Worm (Caenorhabditis elegans) whole organism, young adult: ENCODE measurements around the gene gtap-2.

Experiments used
- B0261.1 ChIP-seq: sonication (generic microtip); optimal IDR thresholded peaks from 2 replicates; lab custom pipeline; 2016; ENCODE audit warnings: mild to moderate bottlenecking, missing genetic modification characterization, moderate library complexity, missing compliant biosample characterization
- C06A6.2 ChIP-seq: fragments of 200-800 bp; sonication (Bioruptor generic); conservative IDR thresholded peaks from 2 replicates; pipeline ENCODE4 v1.3.6; 2022; ENCODE audit warnings: missing genetic modification characterization, missing compliant biosample characterization
- C17E4.6 ChIP-seq: fragments of 200-800 bp; sonication (Bioruptor generic); IDR thresholded peaks from 2 replicates; pipeline ENCODE4 v1.3.6; 2022; ENCODE audit warnings: missing genetic modification reagents, missing genetic modification characterization, missing compliant biosample characterization
- D2030.7 ChIP-seq: fragments of 200-800 bp; sonication (Bioruptor generic); IDR thresholded peaks from 2 replicates; pipeline ENCODE4 v1.3.6; 2022; ENCODE audit warnings: missing genetic modification reagents, missing genetic modification characterization, missing compliant biosample characterization
- F33H1.4 ChIP-seq: fragments of 200-800 bp; sonication (Bioruptor generic); IDR thresholded peaks from 2 replicates; pipeline ENCODE4 v1.3.6; 2022; ENCODE audit warnings: missing genetic modification reagents, missing genetic modification characterization, missing compliant biosample characterization
- F55B11.4 ChIP-seq: sonication (generic microtip); optimal IDR thresholded peaks from 2 replicates; lab custom pipeline; 2016; ENCODE audit warnings: missing compliant biosample characterization, missing genetic modification characterization, borderline replicate concordance; ENCODE audit not compliant: insufficient read depth
- F57A8.1 ChIP-seq: fragments of 200-800 bp; sonication (Bioruptor generic); optimal IDR thresholded peaks from 2 replicates; lab custom pipeline; 2018; ENCODE audit warnings: mild to moderate bottlenecking, missing genetic modification characterization, moderate library complexity, missing compliant biosample characterization
- K11D2.4 ChIP-seq: fragments of 200-800 bp; sonication (Bioruptor generic); IDR thresholded peaks from 2 replicates; pipeline ENCODE4 v1.3.6; 2022; ENCODE audit warnings: missing genetic modification reagents, missing genetic modification characterization, missing compliant biosample characterization
- T26A5.8 ChIP-seq: sonication (generic microtip); optimal IDR thresholded peaks from 2 replicates; lab custom pipeline; 2016; ENCODE audit warnings: missing genetic modification characterization, missing compliant biosample characterization
- Y79H2A.3 ChIP-seq: fragments of 200-800 bp; sonication (Bioruptor generic); conservative IDR thresholded peaks from 2 replicates; pipeline ENCODE4 v1.3.6; 2022; ENCODE audit warnings: missing genetic modification reagents, missing genetic modification characterization, missing compliant biosample characterization
- Y95B8A.8 ChIP-seq: fragments of 200-800 bp; sonication (Bioruptor generic); IDR thresholded peaks from 2 replicates; pipeline ENCODE4 v1.3.6; 2022; ENCODE audit warnings: missing genetic modification reagents, missing genetic modification characterization, missing compliant biosample characterization
- ZK185.1 ChIP-seq: sonication (generic microtip); optimal IDR thresholded peaks from 2 replicates; lab custom pipeline; 2016; ENCODE audit warnings: mild to moderate bottlenecking, missing genetic modification characterization, missing compliant biosample characterization; ENCODE audit not compliant: poor library complexity, severe bottlenecking
- attf-3 ChIP-seq: fragments of 200-800 bp; sonication (Bioruptor generic); conservative IDR thresholded peaks from 2 replicates; pipeline ENCODE4 v1.3.6; 2022; ENCODE audit warnings: missing genetic modification reagents, missing genetic modification characterization, missing compliant biosample characterization
- ceh-100 ChIP-seq: fragments of 200-800 bp; sonication (Bioruptor generic); IDR thresholded peaks from 2 replicates; pipeline ENCODE4 v1.3.6; 2022; ENCODE audit warnings: missing genetic modification reagents, missing genetic modification characterization, missing compliant biosample characterization
- ceh-27 ChIP-seq: fragments of 200-800 bp; sonication (Bioruptor generic); optimal IDR thresholded peaks from 2 replicates; lab custom pipeline; 2018; ENCODE audit warnings: mild to moderate bottlenecking, missing genetic modification characterization, moderate library complexity, missing compliant biosample characterization
- ceh-91 ChIP-seq: fragments of 200-800 bp; sonication (Bioruptor generic); IDR thresholded peaks from 2 replicates; pipeline ENCODE4 v1.3.6; 2022; ENCODE audit warnings: missing genetic modification reagents, missing genetic modification characterization, missing compliant biosample characterization
- dox-1 ChIP-seq: fragments of 200-800 bp; sonication (Bioruptor generic); IDR thresholded peaks from 2 replicates; pipeline ENCODE4 v1.3.6; 2022; ENCODE audit warnings: missing genetic modification reagents, missing genetic modification characterization, missing compliant biosample characterization
- dpff-1 ChIP-seq: sonication (generic microtip); optimal IDR thresholded peaks from 2 replicates; lab custom pipeline; 2017; ENCODE audit warnings: mild to moderate bottlenecking, missing genetic modification characterization, missing compliant biosample characterization
- dpl-1 ChIP-seq: fragments of 150-350 bp; optimal IDR thresholded peaks from 2 replicates; lab custom pipeline; 2014; ENCODE audit warnings: missing biosample characterization, missing genetic modification reagents, missing genetic modification characterization
- efl-1 ChIP-seq: fragments of 150-350 bp; optimal IDR thresholded peaks from 2 replicates; lab custom pipeline; 2014; ENCODE audit warnings: missing biosample characterization, missing genetic modification reagents, missing genetic modification characterization
- ekl-4 ChIP-seq: fragments of 200-800 bp; sonication (Bioruptor generic); IDR thresholded peaks from 2 replicates; pipeline ENCODE4 v1.3.6; 2022; ENCODE audit warnings: missing genetic modification reagents, missing genetic modification characterization, missing compliant biosample characterization
- hmg-1.2 ChIP-seq: fragments of 200-800 bp; sonication (Bioruptor generic); IDR thresholded peaks from 2 replicates; pipeline ENCODE4 v1.3.6; 2022; ENCODE audit warnings: missing genetic modification reagents, missing genetic modification characterization, missing compliant biosample characterization
- hsf-1 ChIP-seq: fragments of 200-800 bp; sonication (Bioruptor generic); IDR thresholded peaks from 2 replicates; pipeline ENCODE4 v1.3.6; 2022; ENCODE audit warnings: missing genetic modification reagents, missing genetic modification characterization, missing compliant biosample characterization
- let-607 ChIP-seq, 2 experiments: fragments of 200-800 bp in 1 of 2; sonication (Bioruptor generic) in 1 of 2; sonication (generic microtip) in 1 of 2; optimal IDR thresholded peaks; 2 replicates each; lab custom pipeline; 2016 to 2018; ENCODE audit warnings: mild to moderate bottlenecking in 2 of 2, missing compliant biosample characterization in 2 of 2, missing genetic modification characterization in 2 of 2, moderate library complexity in 2 of 2, missing genotype in 1 of 2
- lin-35 ChIP-seq, 3 experiments: fragments of 150-350 bp in 2 of 3; sonication (generic microtip) in 1 of 3; optimal IDR thresholded peaks; 2 replicates each; lab custom pipeline; 2014 to 2018; ENCODE audit warnings: missing biosample characterization in 3 of 3, missing genetic modification characterization in 3 of 3, missing genetic modification reagents in 3 of 3
- lin-54 ChIP-seq: fragments of 200-800 bp; sonication (Bioruptor generic); optimal IDR thresholded peaks from 2 replicates; lab custom pipeline; 2018; ENCODE audit warnings: mild to moderate bottlenecking, missing genetic modification characterization, missing compliant biosample characterization
- lir-1 ChIP-seq: fragments of 200-800 bp; sonication (Bioruptor generic); conservative IDR thresholded peaks from 2 replicates; pipeline ENCODE4 v1.3.6; 2022; ENCODE audit warnings: missing genetic modification reagents, missing genetic modification characterization, missing compliant biosample characterization
- lsl-1 ChIP-seq: fragments of 200-800 bp; sonication (Bioruptor generic); optimal IDR thresholded peaks from 2 replicates; lab custom pipeline; 2018; ENCODE audit warnings: mild to moderate bottlenecking, missing genetic modification characterization, moderate library complexity, missing compliant biosample characterization
- madf-3 ChIP-seq: fragments of 200-800 bp; sonication (Bioruptor generic); IDR thresholded peaks from 2 replicates; pipeline ENCODE4 v1.3.6; 2022; ENCODE audit warnings: missing genetic modification reagents, missing genetic modification characterization, missing compliant biosample characterization
- madf-6 ChIP-seq: fragments of 200-800 bp; sonication (Bioruptor generic); IDR thresholded peaks from 2 replicates; pipeline ENCODE4 v1.3.6; 2022; ENCODE audit warnings: missing genetic modification reagents, missing genetic modification characterization, missing compliant biosample characterization
- madf-8 ChIP-seq: fragments of 200-800 bp; sonication (Bioruptor generic); conservative IDR thresholded peaks from 2 replicates; pipeline ENCODE4 v1.3.6; 2022; ENCODE audit warnings: missing genetic modification reagents, missing genetic modification characterization, missing compliant biosample characterization
- nhr-120 ChIP-seq: fragments of 200-800 bp; sonication (Bioruptor generic); IDR thresholded peaks from 2 replicates; pipeline ENCODE4 v1.3.6; 2022; ENCODE audit warnings: missing genetic modification characterization, missing compliant biosample characterization
- pha-4 ChIP-seq: fragments of 150-350 bp; sonication (generic microtip); optimal IDR thresholded peaks from 2 replicates; lab custom pipeline; 2014; ENCODE audit warnings: missing biosample characterization, missing genetic modification reagents, missing genetic modification characterization
- rcor-1 ChIP-seq: fragments of 200-800 bp; sonication (Bioruptor generic); IDR thresholded peaks from 2 replicates; pipeline ENCODE4 v1.3.6; 2022; ENCODE audit warnings: missing genetic modification reagents, missing genetic modification characterization, missing compliant biosample characterization
- snpc-1.1 ChIP-seq: sonication (generic microtip); optimal IDR thresholded peaks from 2 replicates; lab custom pipeline; 2017; ENCODE audit warnings: missing genetic modification characterization, mild to moderate bottlenecking, missing compliant biosample characterization, antibody characterized with exemption, moderate library complexity, missing genotype, missing genetic modification reagents; ENCODE audit not compliant: insufficient read depth
- snpc-1.3 ChIP-seq: sonication (generic microtip); optimal IDR thresholded peaks from 2 replicates; lab custom pipeline; 2017; ENCODE audit warnings: missing genetic modification characterization, mild to moderate bottlenecking, missing compliant biosample characterization, antibody characterized with exemption, moderate library complexity, missing genotype, missing genetic modification reagents; ENCODE audit not compliant: insufficient read depth
- snpc-3.4 ChIP-seq: sonication (generic microtip); optimal IDR thresholded peaks from 2 replicates; lab custom pipeline; 2017; ENCODE audit warnings: missing genetic modification characterization, mild to moderate bottlenecking, missing compliant biosample characterization, antibody characterized with exemption, moderate library complexity, missing genotype, missing genetic modification reagents
- sptf-2 ChIP-seq: fragments of 200-800 bp; sonication (Bioruptor generic); optimal IDR thresholded peaks from 2 replicates; lab custom pipeline; 2018; ENCODE audit warnings: mild to moderate bottlenecking, missing genetic modification characterization, missing compliant biosample characterization
- tbp1 ChIP-seq: fragments of 200-800 bp; sonication (Bioruptor generic); optimal IDR thresholded peaks from 2 replicates; lab custom pipeline; 2018; ENCODE audit warnings: mild to moderate bottlenecking, missing genetic modification characterization, missing compliant biosample characterization
- tlf-1 ChIP-seq: fragments of 200-800 bp; sonication (Bioruptor generic); optimal IDR thresholded peaks from 2 replicates; lab custom pipeline; 2018; ENCODE audit warnings: mild to moderate bottlenecking, missing genetic modification characterization, missing compliant biosample characterization
- unc-130 ChIP-seq: sonication (generic microtip); optimal IDR thresholded peaks from 2 replicates; lab custom pipeline; 2016; ENCODE audit warnings: missing genetic modification reagents, missing genetic modification characterization, missing compliant biosample characterization
- xnd-1 ChIP-seq: sonication (generic microtip); optimal IDR thresholded peaks from 2 replicates; lab custom pipeline; 2016; ENCODE audit warnings: missing genotype, missing genetic modification reagents, missing genetic modification characterization, missing compliant biosample characterization
- ztf-18 ChIP-seq: sonication (generic microtip); optimal IDR thresholded peaks from 2 replicates; lab custom pipeline; 2016; ENCODE audit warnings: missing genotype, mild to moderate bottlenecking, missing genetic modification characterization, missing compliant biosample characterization
- ztf-22 ChIP-seq: fragments of 200-800 bp; sonication (Bioruptor generic); optimal IDR thresholded peaks from 2 replicates; lab custom pipeline; 2018; ENCODE audit warnings: mild to moderate bottlenecking, missing genetic modification characterization, moderate library complexity, missing compliant biosample characterization
- ztf-25 ChIP-seq: fragments of 200-800 bp; sonication (Bioruptor generic); IDR thresholded peaks from 2 replicates; pipeline ENCODE4 v1.3.6; 2022; ENCODE audit warnings: missing genetic modification reagents, missing genetic modification characterization, missing compliant biosample characterization
- ztf-6 ChIP-seq: fragments of 200-800 bp; sonication (Bioruptor generic); IDR thresholded peaks from 2 replicates; pipeline ENCODE4 v1.3.6; 2022; ENCODE audit warnings: missing genetic modification reagents, missing genetic modification characterization, missing compliant biosample characterization

Gene gtap-2

ce11 chrIII:9808179-9808578 lies at the start of gene gtap-2:
Gene gtap-2, plus strand, starts transcription at chrIII:9808544.
- TF ChIP-seq attf-3 (no peak), ZK185.1 (tag; lab: Kevin White, UChicago) (peak; percentile 7), F55B11.4 (no peak), ceh-100 (GFP tag; lab: Robert Waterston, UW) (peak; percentile 85)

DNA sequence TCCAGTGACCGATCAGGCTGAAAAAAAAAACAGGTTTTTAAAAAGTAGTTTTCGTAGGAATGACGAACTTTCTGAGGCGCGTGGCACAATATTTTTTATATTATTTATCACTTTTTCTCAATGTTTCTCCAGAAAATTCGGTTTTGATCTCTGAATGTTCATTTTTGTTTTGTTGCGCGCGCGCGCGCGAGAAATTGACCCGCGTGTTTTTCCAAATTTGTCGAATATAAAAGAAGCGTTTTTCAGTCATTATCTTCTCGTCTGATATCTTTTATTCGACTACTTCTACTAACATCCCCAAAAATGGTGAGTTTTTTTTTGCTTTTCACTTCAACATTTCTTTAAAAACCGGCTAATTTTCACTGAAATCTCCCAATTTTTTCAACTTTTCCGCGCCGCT lies 49.5 kb upstream of the gtap-2 start, which contains the start of gene rmd-1:
Gene rmd-1, plus strand, starts transcription at position 247 of the 400 bp plus-strand sequence.
- TF ChIP-seq tbp1 = peak; percentile 1
- TF ChIP-seq dox-1 = peak; percentile 41
- peak; percentile 88 for TF ChIP-seq madf-8 (GFP tag; lab: Robert Waterston, UW)
- TF ChIP-seq madf-3 (GFP tag; lab: Robert Waterston, UW) = peak; percentile 8; the same call in 1 of the 2 replicates
- TF ChIP-seq T26A5.8 (tag; lab: Kevin White, UChicago) = no peak
- TF ChIP-seq hmg-1.2 (GFP tag; lab: Robert Waterston, UW) = peak; percentile 17; the same call in 1 of the 2 replicates
- TF ChIP-seq ztf-25 (GFP tag; lab: Robert Waterston, UW) = no peak
- no peak for TF ChIP-seq ceh-27 (GFP tag; lab: Kevin White, UChicago)
- no peak for TF ChIP-seq snpc-1.1 (tag; lab: Kevin White, UChicago)
- no peak for TF ChIP-seq B0261.1 (tag; lab: Kevin White, UChicago)
- peak; percentile 8 for TF ChIP-seq tlf-1 (GFP tag; lab: Kevin White, UChicago)
- 0 out of 2 replicates have a peak, but pooled peaks have one; percentile 40 for TF ChIP-seq Y95B8A.8 (GFP tag; lab: Robert Waterston, UW)
- TF ChIP-seq lir-1 (GFP tag; lab: Robert Waterston, UW) = no peak
- TF ChIP-seq nhr-120 (GFP tag; lab: Robert Waterston, UW) = no peak
- TF ChIP-seq unc-130 = peak; percentile 45
- TF ChIP-seq C17E4.6 (GFP tag; lab: Robert Waterston, UW) = 0 out of 2 replicates have a peak, but pooled peaks have one; percentile 42
- TF ChIP-seq lin-35 (GFP tag; optimal IDR thresholded peaks at IDR 0.05; lab: Kevin White, UChicago) = peak in 2 of 3 experiments; percentile 2 to 13
- no peak for TF ChIP-seq Y79H2A.3 (GFP tag; lab: Robert Waterston, UW)
- peak; percentile 2 for TF ChIP-seq ztf-18
- TF ChIP-seq lin-54 (GFP tag; lab: Kevin White, UChicago) = peak; percentile 30
- peak; percentile 94 for TF ChIP-seq hsf-1
- TF ChIP-seq snpc-1.3 = peak; percentile 29
- TF ChIP-seq let-607 (tag; optimal IDR thresholded peaks at IDR 0.05; lab: Kevin White, UChicago) = no peak
- TF ChIP-seq madf-6 (GFP tag; lab: Robert Waterston, UW) = peak; percentile 96
- no peak for TF ChIP-seq pha-4 (tag; lab: Kevin White, UChicago)
- TF ChIP-seq ceh-91 (GFP tag; lab: Robert Waterston, UW) = peak; percentile 52; the same call in 1 of the 2 replicates
- TF ChIP-seq sptf-2 (GFP tag; lab: Kevin White, UChicago) = no peak
- no peak for TF ChIP-seq C06A6.2
- no peak for TF ChIP-seq K11D2.4 (GFP tag; lab: Robert Waterston, UW)
- TF ChIP-seq rcor-1 (GFP tag; lab: Robert Waterston, UW) = peak; percentile 42; the same call in 1 of the 2 replicates
- TF ChIP-seq attf-3 = no peak
- peak; percentile 72 for TF ChIP-seq F33H1.4 (GFP tag; lab: Robert Waterston, UW)
- peak; percentile 94 for TF ChIP-seq efl-1
- TF ChIP-seq ztf-22 = no peak
- TF ChIP-seq dpff-1 (tag; lab: Kevin White, UChicago) = no peak
- peak; percentile 82 for TF ChIP-seq xnd-1
- TF ChIP-seq ekl-4 = peak; percentile 9; the same call in 1 of the 2 replicates
- TF ChIP-seq snpc-3.4 = peak; percentile 71
- peak; percentile 57; the same call in 1 of the 2 replicates for TF ChIP-seq D2030.7 (GFP tag; lab: Robert Waterston, UW)
- TF ChIP-seq dpl-1 (GFP tag; lab: Kevin White, UChicago) = peak; percentile 79
- TF ChIP-seq lsl-1 = peak; percentile 54
- TF ChIP-seq ztf-6 (GFP tag; lab: Robert Waterston, UW) = no peak
- no peak for TF ChIP-seq F57A8.1
